Worm (Caenorhabditis elegans) whole organism, late embryonic: ENCODE results near the gene B0244.10.

Source experiments
- C08G9.2 ChIP-seq: sonication (generic microtip); optimal IDR thresholded peaks from 2 replicates; lab custom pipeline; 2016; ENCODE audit warnings: mild to moderate bottlenecking, missing genetic modification characterization, moderate library complexity, missing compliant biosample characterization
- C38D4.7 ChIP-seq: fragments of 200-800 bp; sonication (Bioruptor generic); optimal IDR thresholded peaks from 2 replicates; lab custom pipeline; 2018; ENCODE audit warnings: mild to moderate bottlenecking, missing genetic modification characterization, moderate library complexity, missing compliant biosample characterization
- F13H6.1 ChIP-seq: sonication (generic microtip); optimal IDR thresholded peaks from 2 replicates; lab custom pipeline; 2016; ENCODE audit warnings: missing genetic modification characterization, missing compliant biosample characterization
- K02D7.2 ChIP-seq: sonication (generic microtip); optimal IDR thresholded peaks from 2 replicates; lab custom pipeline; 2017; ENCODE audit warnings: mild to moderate bottlenecking, missing genetic modification characterization, missing compliant biosample characterization
- T23F11.4 ChIP-seq: fragments of 200-800 bp; sonication (Bioruptor generic); optimal IDR thresholded peaks from 2 replicates; lab custom pipeline; 2018; ENCODE audit warnings: mild to moderate bottlenecking, missing genetic modification characterization, missing compliant biosample characterization
- Y22D7AL.16 ChIP-seq: sonication (generic microtip); optimal IDR thresholded peaks from 2 replicates; lab custom pipeline; 2016; ENCODE audit warnings: missing genetic modification characterization, missing compliant biosample characterization
- ama-1 ChIP-seq: fragments of 150-350 bp; optimal IDR thresholded peaks from 2 replicates; lab custom pipeline; 2014
- ceh-14 ChIP-seq: sonication (generic microtip); optimal IDR thresholded peaks from 2 replicates; lab custom pipeline; 2016; ENCODE audit warnings: missing genotype, missing genetic modification characterization, missing compliant biosample characterization
- ceh-18 ChIP-seq: sonication (generic microtip); optimal IDR thresholded peaks from 2 replicates; lab custom pipeline; 2016; ENCODE audit warnings: missing genetic modification characterization, missing compliant biosample characterization
- ceh-19 ChIP-seq: fragments of 200-800 bp; sonication (Bioruptor generic); optimal IDR thresholded peaks from 2 replicates; lab custom pipeline; 2018; ENCODE audit warnings: mild to moderate bottlenecking, missing genetic modification characterization, missing compliant biosample characterization
- ceh-24 ChIP-seq: sonication (generic microtip); optimal IDR thresholded peaks from 2 replicates; lab custom pipeline; 2016; ENCODE audit warnings: mild to moderate bottlenecking, missing genetic modification characterization, missing compliant biosample characterization
- ceh-30 ChIP-seq: fragments of 150-350 bp; optimal IDR thresholded peaks from 2 replicates; lab custom pipeline; 2014; ENCODE audit warnings: missing biosample characterization, missing genetic modification characterization
- ceh-31 ChIP-seq: sonication (generic microtip); optimal IDR thresholded peaks from 2 replicates; lab custom pipeline; 2016; ENCODE audit warnings: missing genetic modification characterization, missing compliant biosample characterization
- ceh-34 ChIP-seq: sonication (generic microtip); optimal IDR thresholded peaks from 2 replicates; lab custom pipeline; 2016; ENCODE audit warnings: mild to moderate bottlenecking, missing genetic modification characterization, missing compliant biosample characterization
- ceh-45 ChIP-seq: fragments of 200-800 bp; sonication (Bioruptor generic); IDR thresholded peaks from 2 replicates; pipeline ENCODE4 v1.3.6; 2022; ENCODE audit warnings: missing genetic modification reagents, missing genetic modification characterization, missing compliant biosample characterization
- ceh-48 ChIP-seq: sonication (generic microtip); optimal IDR thresholded peaks from 2 replicates; lab custom pipeline; 2016; ENCODE audit warnings: missing genetic modification characterization, inconsistent platforms, missing compliant biosample characterization
- ceh-9 ChIP-seq: sonication (generic microtip); optimal IDR thresholded peaks from 2 replicates; lab custom pipeline; 2016; ENCODE audit warnings: mild to moderate bottlenecking, missing genetic modification characterization, inconsistent platforms, missing compliant biosample characterization
- che-1 ChIP-seq: sonication (generic microtip); optimal IDR thresholded peaks from 2 replicates; lab custom pipeline; 2016; ENCODE audit warnings: mild to moderate bottlenecking, missing genetic modification characterization, missing compliant biosample characterization
- dmd-4 ChIP-seq: sonication (generic microtip); optimal IDR thresholded peaks from 2 replicates; lab custom pipeline; 2016; ENCODE audit warnings: borderline replicate concordance, missing genetic modification characterization, missing compliant biosample characterization
- dve-1 ChIP-seq: sonication (generic microtip); optimal IDR thresholded peaks from 2 replicates; lab custom pipeline; 2017; ENCODE audit warnings: antibody characterized with exemption, mild to moderate bottlenecking, missing genetic modification characterization, missing compliant biosample characterization
- elt-2 ChIP-seq: sonication (generic microtip); optimal IDR thresholded peaks from 2 replicates; lab custom pipeline; 2016; ENCODE audit warnings: missing genetic modification reagents, missing genetic modification characterization, missing compliant biosample characterization
- elt-4 ChIP-seq: sonication (generic microtip); optimal IDR thresholded peaks from 2 replicates; lab custom pipeline; 2016; ENCODE audit warnings: missing genetic modification characterization, missing compliant biosample characterization
- ets-4 ChIP-seq: sonication (generic microtip); optimal IDR thresholded peaks from 2 replicates; lab custom pipeline; 2016; ENCODE audit warnings: missing genetic modification characterization, missing compliant biosample characterization
- fax-1 ChIP-seq: sonication (generic microtip); optimal IDR thresholded peaks from 2 replicates; lab custom pipeline; 2016; ENCODE audit warnings: missing genotype, missing genetic modification characterization, missing compliant biosample characterization
- fkh-10 ChIP-seq: fragments of 150-350 bp; optimal IDR thresholded peaks from 2 replicates; lab custom pipeline; 2014; ENCODE audit warnings: missing biosample characterization, missing genetic modification reagents, missing genetic modification characterization
- gmeb-2 ChIP-seq: sonication (generic microtip); optimal IDR thresholded peaks from 2 replicates; lab custom pipeline; 2016; ENCODE audit warnings: missing genetic modification characterization, inconsistent platforms, missing compliant biosample characterization
- hlh-13 ChIP-seq: fragments of 200-800 bp; sonication (Bioruptor generic); optimal IDR thresholded peaks from 2 replicates; lab custom pipeline; 2018; ENCODE audit warnings: mild to moderate bottlenecking, missing genetic modification characterization, missing compliant biosample characterization
- hlh-15 ChIP-seq: sonication (generic microtip); optimal IDR thresholded peaks from 2 replicates; lab custom pipeline; 2016; ENCODE audit warnings: missing genetic modification characterization, missing compliant biosample characterization
- hlh-30 ChIP-seq: sonication (generic microtip); optimal IDR thresholded peaks from 2 replicates; lab custom pipeline; 2017; ENCODE audit warnings: antibody characterized with exemption, missing genetic modification characterization, missing compliant biosample characterization; ENCODE audit not compliant: insufficient read depth
- hlh-6 ChIP-seq: sonication (generic microtip); optimal IDR thresholded peaks from 2 replicates; lab custom pipeline; 2016; ENCODE audit warnings: missing genotype, missing genetic modification characterization, missing compliant biosample characterization
- hlh-8 ChIP-seq: sonication (generic microtip); optimal IDR thresholded peaks from 2 replicates; lab custom pipeline; 2016; ENCODE audit warnings: missing genotype, missing genetic modification characterization, missing compliant biosample characterization
- lin-11 ChIP-seq: fragments of 200-800 bp; sonication (Bioruptor generic); optimal IDR thresholded peaks from 2 replicates; lab custom pipeline; 2018; ENCODE audit warnings: mild to moderate bottlenecking, missing genetic modification characterization, missing compliant biosample characterization
- madf-2 ChIP-seq: sonication (generic microtip); optimal IDR thresholded peaks from 2 replicates; lab custom pipeline; 2017; ENCODE audit warnings: missing genetic modification characterization, missing compliant biosample characterization
- mec-3 ChIP-seq: sonication (generic microtip); optimal IDR thresholded peaks from 2 replicates; lab custom pipeline; 2016; ENCODE audit warnings: borderline replicate concordance, missing genetic modification characterization, missing compliant biosample characterization
- nfya-1 ChIP-seq: sonication (generic microtip); optimal IDR thresholded peaks from 2 replicates; lab custom pipeline; 2017; ENCODE audit warnings: missing genetic modification characterization, mild to moderate bottlenecking, missing compliant biosample characterization, antibody characterized with exemption, moderate library complexity
- nhr-11 ChIP-seq: fragments of 150-350 bp; optimal IDR thresholded peaks from 2 replicates; lab custom pipeline; 2014; ENCODE audit warnings: missing biosample characterization, missing genetic modification characterization
- nhr-232 ChIP-seq: sonication (generic microtip); optimal IDR thresholded peaks from 2 replicates; lab custom pipeline; 2016; ENCODE audit warnings: missing genetic modification characterization, missing compliant biosample characterization
- pat-9 ChIP-seq: fragments of 200-800 bp; sonication (Bioruptor generic); optimal IDR thresholded peaks from 2 replicates; lab custom pipeline; 2018; ENCODE audit warnings: mild to moderate bottlenecking, missing genetic modification characterization, moderate library complexity, missing compliant biosample characterization
- pax-1 ChIP-seq: fragments of 150-350 bp; optimal IDR thresholded peaks from 2 replicates; lab custom pipeline; 2014; ENCODE audit warnings: missing biosample characterization, missing genetic modification characterization
- pha-2 ChIP-seq: sonication (generic microtip); optimal IDR thresholded peaks from 2 replicates; lab custom pipeline; 2017; ENCODE audit warnings: mild to moderate bottlenecking, missing genetic modification characterization, missing compliant biosample characterization
- pqm-1 ChIP-seq: sonication (generic microtip); optimal IDR thresholded peaks from 2 replicates; lab custom pipeline; 2016; ENCODE audit warnings: missing genetic modification characterization, missing compliant biosample characterization
- pros-1 ChIP-seq: fragments of 150-350 bp; optimal IDR thresholded peaks from 2 replicates; lab custom pipeline; 2014; ENCODE audit warnings: missing biosample characterization, missing genetic modification reagents, missing genetic modification characterization
- ref-2 ChIP-seq: sonication (generic microtip); optimal IDR thresholded peaks from 2 replicates; lab custom pipeline; 2016; ENCODE audit warnings: missing genetic modification characterization, missing compliant biosample characterization
- sdc-2 ChIP-seq: sonication (generic microtip); optimal IDR thresholded peaks from 2 replicates; lab custom pipeline; 2016; ENCODE audit warnings: missing genotype, missing genetic modification characterization, missing compliant biosample characterization
- syd-9 ChIP-seq: sonication (generic microtip); optimal IDR thresholded peaks from 2 replicates; lab custom pipeline; 2016; ENCODE audit warnings: mild to moderate bottlenecking, missing genetic modification characterization, moderate library complexity, missing compliant biosample characterization
- tbx-2 ChIP-seq: sonication (generic microtip); optimal IDR thresholded peaks from 2 replicates; lab custom pipeline; 2016; ENCODE audit warnings: missing genetic modification characterization, missing compliant biosample characterization
- ttx-3 ChIP-seq: sonication (generic microtip); optimal IDR thresholded peaks from 2 replicates; lab custom pipeline; 2016; ENCODE audit warnings: missing genetic modification reagents, missing genetic modification characterization, missing compliant biosample characterization
- unc-3 ChIP-seq, 2 experiments: fragments of 200-800 bp in 1 of 2; sonication (Bioruptor generic) in 1 of 2; sonication (generic microtip) in 1 of 2; conservative IDR thresholded peaks in 1 of 2; optimal IDR thresholded peaks in 1 of 2; 2 replicates each; pipeline versions ENCODE4 v1.3.6 to Lab custom; 2016 to 2022; ENCODE audit warnings: missing compliant biosample characterization in 2 of 2, missing genetic modification characterization in 2 of 2, missing genetic modification reagents in 1 of 2
- unc-42 ChIP-seq: sonication (generic microtip); optimal IDR thresholded peaks from 2 replicates; lab custom pipeline; 2016; ENCODE audit warnings: missing genotype, missing genetic modification characterization, missing compliant biosample characterization
- unc-55 ChIP-seq: sonication (generic microtip); optimal IDR thresholded peaks from 2 replicates; lab custom pipeline; 2017; ENCODE audit warnings: missing biosample characterization, missing genetic modification reagents, missing genetic modification characterization
- zip-5 ChIP-seq: sonication (generic microtip); optimal IDR thresholded peaks from 2 replicates; lab custom pipeline; 2016; ENCODE audit warnings: missing genetic modification characterization, missing compliant biosample characterization

The B0244.10 gene

DNA sequence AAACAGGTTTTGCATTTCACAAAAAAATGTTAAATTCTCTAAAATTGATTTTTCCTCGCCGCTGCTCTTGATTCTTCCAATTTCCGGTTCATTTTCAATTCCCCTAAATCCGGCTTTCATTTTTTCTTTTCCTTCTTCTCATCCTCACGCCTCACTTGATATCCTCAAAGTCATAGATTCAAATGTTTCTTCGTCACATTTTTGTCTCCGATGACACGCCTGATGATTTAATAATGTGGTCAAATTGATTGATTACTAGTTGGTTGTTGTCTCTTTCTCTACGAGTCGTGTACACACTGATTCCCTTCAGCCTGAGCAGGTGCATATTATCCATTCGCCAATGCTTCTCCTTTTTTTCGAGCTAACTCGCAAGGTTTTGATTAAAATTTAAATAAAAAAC is 13.5 kb upstream of the B0244.10 start:
- TF ChIP-seq syd-9 (tag; lab: Kevin White, UChicago) (no peak), unc-55 (GFP tag; lab: Kevin White, UChicago) (peak; percentile 72), fkh-10 (GFP tag; lab: Kevin White, UChicago) (no peak), C38D4.7 (GFP tag; lab: Kevin White, UChicago) (no peak), F13H6.1 (tag; lab: Kevin White, UChicago) (no peak), ceh-24 (tag; lab: Kevin White, UChicago) (no peak), nfya-1 (tag; lab: Kevin White, UChicago) (peak; percentile 3), ama-1 (no peak), elt-2 (tag; lab: Kevin White, UChicago) (no peak)

DNA sequence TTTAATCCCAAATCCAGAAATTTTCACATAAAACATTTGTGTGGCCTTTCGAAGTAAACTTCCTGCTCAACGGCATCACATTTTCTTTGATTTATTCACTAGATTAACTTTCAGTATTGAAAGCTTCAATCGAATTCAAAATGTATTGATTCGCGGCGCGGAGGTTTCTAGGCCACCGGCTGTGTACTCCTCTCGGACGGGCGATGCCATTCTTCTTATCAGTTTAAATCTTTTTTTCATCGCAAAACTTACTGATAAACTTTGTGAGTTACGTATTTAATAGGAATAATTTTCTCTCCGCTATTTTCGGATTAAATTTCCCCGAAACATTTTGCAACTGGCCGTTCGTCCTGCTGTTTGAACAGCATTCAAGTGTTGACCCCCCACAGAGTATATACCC is 13.1 kb upstream of the B0244.10 start:
- no peak for TF ChIP-seq elt-4 (tag; lab: Kevin White, UChicago)
- TF ChIP-seq pax-1: no peak
- TF ChIP-seq che-1 (tag; lab: Kevin White, UChicago): no peak
- peak; percentile 22 for TF ChIP-seq pha-2 (tag; lab: Kevin White, UChicago)
- TF ChIP-seq ceh-48 (tag; lab: Kevin White, UChicago): peak; percentile 47
- peak; percentile 1 for TF ChIP-seq zip-5 (tag; lab: Kevin White, UChicago)
- no peak for TF ChIP-seq dve-1 (tag; lab: Kevin White, UChicago)
- no peak for TF ChIP-seq ceh-18 (tag; lab: Kevin White, UChicago)
- TF ChIP-seq ceh-19 (GFP tag; lab: Kevin White, UChicago): no peak
- TF ChIP-seq ceh-31 (tag; lab: Kevin White, UChicago): peak; percentile 60
- no peak for TF ChIP-seq pros-1 (tag; lab: Kevin White, UChicago)
- no peak for TF ChIP-seq syd-9 (tag; lab: Kevin White, UChicago)
- no peak for TF ChIP-seq fax-1 (tag; lab: Kevin White, UChicago)
- no peak for TF ChIP-seq T23F11.4
- no peak for TF ChIP-seq F13H6.1 (tag; lab: Kevin White, UChicago)
- no peak for TF ChIP-seq unc-3 (GFP tag; conservative IDR thresholded peaks at IDR 0.05; lab: Robert Waterston, UW)
- no peak for TF ChIP-seq unc-3 (tag; optimal IDR thresholded peaks at IDR 0.05; lab: Kevin White, UChicago)
- TF ChIP-seq ceh-9: no peak
- TF ChIP-seq elt-2 (tag; lab: Kevin White, UChicago): peak; percentile 87
- TF ChIP-seq ceh-14: peak; percentile 23
- peak; percentile 8 for TF ChIP-seq tbx-2 (tag; lab: Kevin White, UChicago)
- TF ChIP-seq nhr-232: no peak
- no peak for TF ChIP-seq ceh-34 (tag; lab: Kevin White, UChicago)
- no peak for TF ChIP-seq Y22D7AL.16 (tag; lab: Kevin White, UChicago)
- no peak for TF ChIP-seq ceh-45 (GFP tag; lab: Robert Waterston, UW)
- TF ChIP-seq hlh-13 (GFP tag; lab: Kevin White, UChicago): no peak
- TF ChIP-seq nhr-11 (tag; lab: Kevin White, UChicago): no peak
- peak; percentile 72 for TF ChIP-seq ref-2 (tag; lab: Kevin White, UChicago)
- TF ChIP-seq unc-42 (tag; lab: Kevin White, UChicago): peak; percentile 10
- peak; percentile 48 for TF ChIP-seq mec-3
- TF ChIP-seq C08G9.2: peak; percentile 85
- no peak for TF ChIP-seq lin-11 (tag; lab: Kevin White, UChicago)
- no peak for TF ChIP-seq hlh-30 (tag; lab: Kevin White, UChicago)
- no peak for TF ChIP-seq unc-55 (GFP tag; lab: Kevin White, UChicago)
- TF ChIP-seq pat-9 (tag; lab: Kevin White, UChicago): no peak
- TF ChIP-seq ets-4 (tag; lab: Kevin White, UChicago): peak; percentile 94
- no peak for TF ChIP-seq ttx-3 (tag; lab: Kevin White, UChicago)
- TF ChIP-seq dmd-4 (tag; lab: Kevin White, UChicago): no peak
- no peak for TF ChIP-seq hlh-15 (tag; lab: Kevin White, UChicago)
- no peak for TF ChIP-seq hlh-6
- TF ChIP-seq hlh-8 (tag; lab: Kevin White, UChicago): peak; percentile 4
- TF ChIP-seq madf-2: no peak
- peak; percentile 16 for TF ChIP-seq sdc-2 (tag; lab: Kevin White, UChicago)
- TF ChIP-seq K02D7.2 (tag; lab: Kevin White, UChicago): no peak
- no peak for TF ChIP-seq ama-1
- TF ChIP-seq ceh-30: no peak
- TF ChIP-seq gmeb-2 (tag; lab: Kevin White, UChicago): no peak
- peak; percentile 61 for TF ChIP-seq pqm-1 (tag; lab: Kevin White, UChicago)
